Worm (Caenorhabditis elegans): Measurements from ENCODE around the gene fmi-1.

fmi-1 gene

ce11 chrV:13073145-13073544, 54.3 kb downstream of the fmi-1 start:
- TF ChIP-seq tbx-8 (GFP tag; optimal IDR thresholded peaks at IDR 0.05) (no peak), mls-2 (tag; optimal IDR thresholded peaks at IDR 0.05) (no peak), ham-2 (GFP tag; optimal IDR thresholded peaks at IDR 0.05) (no peak), ceh-39 (tag; optimal IDR thresholded peaks at IDR 0.05) (no peak), mab-5 (tag; optimal IDR thresholded peaks at IDR 0.05) (no peak), unc-120 (tag; optimal IDR thresholded peaks at IDR 0.05; ENCODE audit: poor library complexity, severe bottlenecking) (no peak), M03D4.4 (tag; optimal IDR thresholded peaks at IDR 0.05) (no peak), flh-1 (GFP tag; optimal IDR thresholded peaks at IDR 0.05) (no peak), nhr-237 (tag; optimal IDR thresholded peaks at IDR 0.05) (no peak), nhr-76 (tag; optimal IDR thresholded peaks at IDR 0.05) (no peak), pha-4 (tag; optimal IDR thresholded peaks at IDR 0.05) (no peak), sem-2 (GFP tag; optimal IDR thresholded peaks at IDR 0.05) (no peak), blmp-1 (tag; optimal IDR thresholded peaks at IDR 0.05) (no peak), elt-3 (tag; optimal IDR thresholded peaks at IDR 0.05) (no peak)

DNA sequence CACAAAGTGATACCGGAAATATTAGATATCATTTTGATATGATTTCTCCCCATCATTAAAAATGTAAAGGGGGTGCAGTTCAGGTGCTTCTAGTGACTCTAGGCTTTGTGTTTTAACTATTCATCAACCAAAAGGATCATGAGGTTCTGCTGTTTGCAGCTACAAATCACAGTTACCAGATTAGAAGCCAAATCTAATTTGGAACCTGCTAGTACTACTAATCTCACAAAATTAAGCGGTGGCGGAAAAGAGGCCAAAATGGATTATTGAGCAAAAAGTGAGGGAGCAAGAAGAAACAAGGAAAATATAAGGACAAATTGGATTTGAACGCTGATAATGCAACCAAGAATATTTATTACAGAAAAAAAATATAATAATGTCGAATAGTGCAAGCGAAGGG, 55.3 kb downstream of the fmi-1 start:
- TF ChIP-seq bed-3 (GFP tag; optimal IDR thresholded peaks at IDR 0.05), result no peak
- peak; percentile 54 for TF ChIP-seq ces-1 (GFP tag; optimal IDR thresholded peaks at IDR 0.05)

DNA sequence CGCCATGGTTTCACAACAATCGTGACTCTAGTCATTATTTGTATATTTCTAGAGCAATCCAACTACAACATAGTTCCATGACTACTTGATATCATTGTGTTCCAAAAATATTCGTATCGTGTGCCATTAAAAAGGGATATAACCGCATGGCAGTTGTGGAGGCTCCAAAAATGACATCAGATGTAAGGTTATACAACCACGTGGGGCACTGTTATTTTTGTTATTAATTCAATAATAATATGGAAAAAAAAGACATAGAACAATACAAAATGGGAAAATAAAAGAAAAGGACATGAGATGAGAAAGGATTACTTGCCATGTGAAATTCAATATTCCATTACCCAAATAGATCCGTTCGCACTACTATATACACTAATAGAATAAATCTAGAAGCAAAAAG, 56.6 kb downstream of the fmi-1 start:
- no peak for TF ChIP-seq flh-1 (GFP tag; optimal IDR thresholded peaks at IDR 0.05)
- no peak for TF ChIP-seq ces-1 (GFP tag; optimal IDR thresholded peaks at IDR 0.05)
- TF ChIP-seq nhr-76 (tag; optimal IDR thresholded peaks at IDR 0.05), result no peak
- no peak for TF ChIP-seq cnd-1 (tag; optimal IDR thresholded peaks at IDR 0.05)
- TF ChIP-seq drap-1 (GFP tag; optimal IDR thresholded peaks at IDR 0.05), result no peak
- TF ChIP-seq lsy-2 (tag; optimal IDR thresholded peaks at IDR 0.05), result no peak
- TF ChIP-seq mls-2 (tag; optimal IDR thresholded peaks at IDR 0.05), result no peak
- TF ChIP-seq ceh-83 (GFP tag; optimal IDR thresholded peaks at IDR 0.05), result no peak

ce11 chrV:13081197-13081747, 62.4 kb downstream of the fmi-1 start:
- TF ChIP-seq drap-1 (GFP tag; optimal IDR thresholded peaks at IDR 0.05) (no peak), unc-62 (GFP tag; optimal IDR thresholded peaks at IDR 0.05) (peak; percentile 8)

- TF ChIP-seq pha-4 (tag; optimal IDR thresholded peaks at IDR 0.05) (peak; percentile 38), ceh-43 (GFP tag; optimal IDR thresholded peaks at IDR 0.05) (no peak), ces-1 (GFP tag; optimal IDR thresholded peaks at IDR 0.05) (peak; percentile 12), ham-2 (GFP tag; optimal IDR thresholded peaks at IDR 0.05) (no peak), zip-8 (tag; optimal IDR thresholded peaks at IDR 0.05) (peak; percentile 43), unc-120 (tag; optimal IDR thresholded peaks at IDR 0.05; ENCODE audit: poor library complexity, severe bottlenecking) (peak; percentile 14), lsy-2 (tag; optimal IDR thresholded peaks at IDR 0.05) (no peak), hlh-1 (tag; optimal IDR thresholded peaks at IDR 0.05) (peak; percentile 49), bed-3 (GFP tag; optimal IDR thresholded peaks at IDR 0.05) (no peak), nhr-237 (tag; optimal IDR thresholded peaks at IDR 0.05) (peak; percentile 44)
These were observed 63.7 kb downstream of the fmi-1 start, which contains the start of gene C34B4.2 for ce11 chrV:13082442-13083126. Gene C34B4.2, plus strand, starts transcription at chrV:13083055.

Measured in whole organism, mixed stage, embryonic.